Fruit fly (Drosophila melanogaster): ENCODE results near the gene CG34134.

DNA sequence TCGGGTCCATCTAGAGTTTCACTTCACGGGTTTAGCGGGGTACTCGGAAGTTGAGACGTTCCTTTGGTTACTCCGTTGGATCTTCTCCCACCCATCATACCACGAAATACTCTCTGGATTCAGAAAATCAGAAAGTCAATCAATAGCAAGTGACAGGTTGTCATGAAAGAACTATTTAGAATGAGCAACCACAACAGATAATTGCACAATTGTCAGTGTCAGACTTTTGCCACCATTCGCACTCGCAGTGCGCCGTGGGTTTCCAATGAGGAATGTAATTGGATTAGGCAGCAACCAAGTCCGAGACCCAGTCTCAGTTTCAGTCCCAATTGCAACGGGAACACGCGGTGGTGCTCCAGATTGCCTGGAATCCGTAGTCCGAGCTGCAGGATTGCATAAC lies 15.3 kb upstream of the CG34134 start, which contains the start of gene CG8419:
- TF ChIP-seq CG10631 (GFP tag; optimal IDR thresholded peaks at IDR 0.05) (no peak), Hr38 (GFP tag; optimal IDR thresholded peaks at IDR 0.05) (no peak), Sox102F (GFP tag; optimal IDR thresholded peaks at IDR 0.05) (no peak), CG6854 (GFP tag; optimal IDR thresholded peaks at IDR 0.05) (no peak), esn (GFP tag; optimal IDR thresholded peaks at IDR 0.05) (no peak), vri (GFP tag; optimal IDR thresholded peaks at IDR 0.05) (no peak), Ets96B (tag; optimal IDR thresholded peaks at IDR 0.05) (no peak), topi (GFP tag; optimal IDR thresholded peaks at IDR 0.05) (no peak), CG6808 (GFP tag; optimal IDR thresholded peaks at IDR 0.05) (no peak), Lpt (GFP tag; optimal IDR thresholded peaks at IDR 0.05) (no peak), CG8119 (GFP tag; IDR thresholded peaks at IDR 0.05) (no peak), CG6792 (GFP tag; optimal IDR thresholded peaks at IDR 0.05) (no peak), CG11902 (GFP tag; optimal IDR thresholded peaks at IDR 0.05) (no peak)

All from whole organism, prepupa.